Fruit fly (Drosophila melanogaster) whole organism, embryonic: ENCODE results near the gene CG32163.

Experiments
- Bgb ChIP-seq: fragments of 200-800 bp; sonication (Bioruptor generic); IDR thresholded peaks from 2 replicates; pipeline ENCODE4 v1.3.6; 2022; ENCODE audit warnings: missing biosample characterization, missing genetic modification characterization; ENCODE audit not compliant: partially characterized antibody
- CG12299 ChIP-seq: fragments of 200-800 bp; sonication (Bioruptor generic); optimal IDR thresholded peaks from 2 replicates; lab custom pipeline; 2018; ENCODE audit warnings: missing biosample characterization, mild to moderate bottlenecking, missing genetic modification characterization
- CG12659 ChIP-seq: fragments of 200-800 bp; sonication (Bioruptor generic); optimal IDR thresholded peaks from 3 replicates; lab custom pipeline; 2017; ENCODE audit warnings: mild to moderate bottlenecking, missing biosample characterization, missing genetic modification reagents, missing genetic modification characterization
- CG13287 ChIP-seq: fragments of 200-800 bp; sonication (Bioruptor generic); IDR thresholded peaks from 2 replicates; pipeline ENCODE4 v1.3.6; 2022; ENCODE audit warnings: missing biosample characterization, missing genetic modification characterization; ENCODE audit not compliant: partially characterized antibody
- CG13624 ChIP-seq: fragments of 200-800 bp; sonication (Bioruptor generic); optimal IDR thresholded peaks from 2 replicates; lab custom pipeline; 2016; ENCODE audit warnings: missing biosample characterization, missing genetic modification characterization
- CG14441 ChIP-seq: fragments of 200-800 bp; sonication (Bioruptor generic); IDR thresholded peaks from 2 replicates; pipeline ENCODE4 v1.3.6; 2022; ENCODE audit warnings: missing biosample characterization, missing genetic modification characterization
- CG1529 ChIP-seq: fragments of 200-800 bp; sonication (Bioruptor generic); optimal IDR thresholded peaks from 3 replicates; lab custom pipeline; 2018; ENCODE audit warnings: missing biosample characterization, missing genetic modification characterization
- CG2116 ChIP-seq: fragments of 200-800 bp; sonication (Bioruptor generic); optimal IDR thresholded peaks from 3 replicates; lab custom pipeline; 2018; ENCODE audit warnings: missing biosample characterization, mild to moderate bottlenecking, missing genetic modification characterization
- CG2129 ChIP-seq: fragments of 200-800 bp; sonication (Bioruptor generic); IDR thresholded peaks from 2 replicates; pipeline ENCODE4 v1.3.6; 2022; ENCODE audit warnings: missing biosample characterization, missing genetic modification characterization; ENCODE audit not compliant: partially characterized antibody
- CG31388 ChIP-seq: fragments of 200-800 bp; sonication (Bioruptor generic); optimal IDR thresholded peaks from 2 replicates; lab custom pipeline; 2016; ENCODE audit warnings: missing biosample characterization, missing genetic modification characterization
- CG4282 ChIP-seq: fragments of 200-800 bp; sonication (Bioruptor generic); optimal IDR thresholded peaks from 2 replicates; lab custom pipeline; 2016; ENCODE audit warnings: missing biosample characterization, missing genetic modification characterization
- CG4854 ChIP-seq: fragments of 200-800 bp; sonication (Bioruptor generic); optimal IDR thresholded peaks from 2 replicates; lab custom pipeline; 2016; ENCODE audit warnings: missing biosample characterization, missing genetic modification characterization, inconsistent platforms
- CG5180 ChIP-seq: fragments of 200-800 bp; sonication (Bioruptor generic); optimal IDR thresholded peaks from 3 replicates; lab custom pipeline; 2017; ENCODE audit warnings: missing biosample characterization, missing genetic modification characterization, mild to moderate bottlenecking, moderate library complexity, missing genetic modification reagents
- CG8290 ChIP-seq, 3 experiments: fragments of 200-800 bp; sonication (Bioruptor generic); optimal IDR thresholded peaks; 2 replicates each; lab custom pipeline; 2016 to 2019; ENCODE audit warnings: missing biosample characterization in 3 of 3, missing genetic modification characterization in 3 of 3, mild to moderate bottlenecking in 2 of 3, moderate library complexity in 1 of 3
- Dek ChIP-seq: fragments of 200-800 bp; sonication (Bioruptor generic); optimal IDR thresholded peaks from 3 replicates; lab custom pipeline; 2019; ENCODE audit warnings: missing biosample characterization, mild to moderate bottlenecking, missing genetic modification characterization, moderate library complexity
- Dip2 ChIP-seq: fragments of 200-800 bp; sonication (Bioruptor generic); IDR thresholded peaks from 2 replicates; pipeline ENCODE4 v1.3.6; 2022; ENCODE audit warnings: missing biosample characterization, missing genetic modification characterization
- Hand ChIP-seq: fragments of 200-800 bp; sonication (Bioruptor generic); optimal IDR thresholded peaks from 2 replicates; lab custom pipeline; 2017; ENCODE audit warnings: mild to moderate bottlenecking, missing biosample characterization, missing genetic modification reagents, missing genetic modification characterization
- Meics ChIP-seq: fragments of 200-800 bp; sonication (Bioruptor generic); optimal IDR thresholded peaks from 2 replicates; lab custom pipeline; 2017; ENCODE audit warnings: missing biosample characterization, mild to moderate bottlenecking, missing genetic modification characterization
- NC2β ChIP-seq: fragments of 200-800 bp; sonication (Bioruptor generic); optimal IDR thresholded peaks from 2 replicates; lab custom pipeline; 2016; ENCODE audit warnings: missing biosample characterization, missing genetic modification characterization
- Neu2 ChIP-seq: fragments of 200-800 bp; sonication (Bioruptor generic); optimal IDR thresholded peaks from 3 replicates; lab custom pipeline; 2016; ENCODE audit warnings: missing biosample characterization, missing genetic modification characterization, borderline replicate concordance
- bbx ChIP-seq: fragments of 200-800 bp; sonication (Bioruptor generic); IDR thresholded peaks from 2 replicates; pipeline ENCODE4 v1.3.6; 2022; ENCODE audit warnings: missing biosample characterization, missing genetic modification characterization; ENCODE audit not compliant: partially characterized antibody
- bcd ChIP-seq: fragments of 200-800 bp; sonication (Bioruptor generic); optimal IDR thresholded peaks from 2 replicates; lab custom pipeline; 2017; ENCODE audit warnings: missing biosample characterization, mild to moderate bottlenecking, missing genetic modification characterization
- bsh ChIP-seq, 2 experiments: fragments of 200-800 bp; sonication (Bioruptor generic); optimal IDR thresholded peaks; 2 replicates each; lab custom pipeline; 2017 to 2018; ENCODE audit warnings: mild to moderate bottlenecking in 2 of 2, missing biosample characterization in 2 of 2, missing genetic modification characterization in 2 of 2, moderate library complexity in 1 of 2
- chn ChIP-seq: fragments of 200-800 bp; sonication (Bioruptor generic); optimal IDR thresholded peaks from 2 replicates; lab custom pipeline; 2016; ENCODE audit warnings: missing biosample characterization, missing genetic modification characterization
- dan ChIP-seq: fragments of 200-800 bp; sonication (Bioruptor generic); IDR thresholded peaks from 2 replicates; pipeline ENCODE4 v1.3.6; 2022; ENCODE audit warnings: missing biosample characterization, missing genetic modification characterization
- dmrt11E ChIP-seq: fragments of 200-800 bp; sonication (Bioruptor generic); optimal IDR thresholded peaks from 3 replicates; lab custom pipeline; 2018; ENCODE audit warnings: missing biosample characterization, mild to moderate bottlenecking, missing genetic modification characterization, moderate library complexity
- dmrt99B ChIP-seq: fragments of 200-800 bp; sonication (Bioruptor generic); optimal IDR thresholded peaks from 2 replicates; lab custom pipeline; 2018; ENCODE audit warnings: missing biosample characterization, mild to moderate bottlenecking, missing genetic modification characterization, moderate library complexity
- fd102C ChIP-seq: fragments of 200-800 bp; sonication (Bioruptor generic); optimal IDR thresholded peaks from 2 replicates; lab custom pipeline; 2018; ENCODE audit warnings: missing biosample characterization, mild to moderate bottlenecking, missing genetic modification characterization, moderate library complexity
- gcm2 ChIP-seq: fragments of 200-800 bp; sonication (Bioruptor generic); optimal IDR thresholded peaks from 2 replicates; lab custom pipeline; 2016; ENCODE audit warnings: missing biosample characterization, missing genetic modification characterization
- gfzf ChIP-seq: fragments of 200-800 bp; sonication (Bioruptor generic); optimal IDR thresholded peaks from 2 replicates; lab custom pipeline; 2016; ENCODE audit warnings: missing biosample characterization, mild to moderate bottlenecking, missing genetic modification characterization, moderate library complexity
- hb ChIP-seq: fragments of 200-800 bp; sonication (Bioruptor generic); IDR thresholded peaks from 3 replicates; pipeline ENCODE4 v1.3.6; 2022; ENCODE audit warnings: missing biosample characterization, missing genetic modification characterization; ENCODE audit not compliant: partially characterized antibody
- ind ChIP-seq: fragments of 200-800 bp; sonication (Bioruptor generic); optimal IDR thresholded peaks from 3 replicates; lab custom pipeline; 2016; ENCODE audit warnings: missing biosample characterization, missing genetic modification characterization
- ken ChIP-seq: fragments of 200-800 bp; sonication (Bioruptor generic); IDR thresholded peaks from 3 replicates; pipeline ENCODE4 v1.3.6; 2022; ENCODE audit warnings: missing biosample characterization, missing genetic modification characterization
- lov ChIP-seq, 2 experiments: fragments of 200-800 bp in 1 of 2; fragments of >200 bp in 1 of 2; sonication (Bioruptor generic) in 1 of 2; IDR thresholded peaks in 1 of 2; optimal IDR thresholded peaks in 1 of 2; 2 replicates in 1 of 2; 3 replicates in 1 of 2; pipeline versions ENCODE4 v1.3.6 to Lab custom; 2017 to 2022; ENCODE audit warnings: missing biosample characterization in 1 of 2, missing genetic modification characterization in 1 of 2
- nerfin-1 ChIP-seq: fragments of 200-800 bp; sonication (Bioruptor generic); optimal IDR thresholded peaks from 3 replicates; lab custom pipeline; 2019; ENCODE audit warnings: missing biosample characterization, mild to moderate bottlenecking, missing genetic modification characterization, moderate library complexity
- prd ChIP-seq, 3 experiments: fragments of >200 bp in 2 of 3; fragments of 200-800 bp in 1 of 3; sonication (Bioruptor generic) in 1 of 3; optimal IDR thresholded peaks in 2 of 3; IDR thresholded peaks in 1 of 3; 2 replicates in 2 of 3; 3 replicates in 1 of 3; pipeline versions ENCODE4 v1.3.6 to Lab custom; 2017 to 2022; ENCODE audit warnings: missing biosample characterization in 1 of 3, missing genetic modification characterization in 1 of 3
- pum ChIP-seq: fragments of 200-800 bp; sonication (Bioruptor generic); optimal IDR thresholded peaks from 2 replicates; lab custom pipeline; 2016; ENCODE audit warnings: missing biosample characterization, missing genetic modification characterization
- repo ChIP-seq: fragments of 200-800 bp; sonication (Bioruptor generic); optimal IDR thresholded peaks from 2 replicates; lab custom pipeline; 2016; ENCODE audit warnings: missing biosample characterization, missing genetic modification characterization
- salm ChIP-seq: fragments of 200-800 bp; sonication (Bioruptor generic); optimal IDR thresholded peaks from 2 replicates; lab custom pipeline; 2018; ENCODE audit warnings: missing biosample characterization, mild to moderate bottlenecking, missing genetic modification characterization
- sens ChIP-seq: fragments of 200-800 bp; sonication (Bioruptor generic); peaks from one replicate; lab custom pipeline; 2016; ENCODE audit warnings: missing biosample characterization, missing genetic modification characterization
- sima ChIP-seq: fragments of 200-800 bp; sonication (Bioruptor generic); optimal IDR thresholded peaks from 2 replicates; lab custom pipeline; 2016; ENCODE audit warnings: missing biosample characterization, missing genetic modification characterization
- sna ChIP-seq: fragments of 200-800 bp; sonication (Bioruptor generic); IDR thresholded peaks from 2 replicates; pipeline ENCODE4 v1.3.6; 2022; ENCODE audit warnings: missing biosample characterization, missing genetic modification characterization; ENCODE audit not compliant: partially characterized antibody
- sqz ChIP-seq: fragments of 200-800 bp; sonication (Bioruptor generic); optimal IDR thresholded peaks from 3 replicates; lab custom pipeline; 2018; ENCODE audit warnings: missing biosample characterization, mild to moderate bottlenecking, missing genetic modification characterization
- toy ChIP-seq: fragments of 200-800 bp; sonication (Bioruptor generic); IDR thresholded peaks from 2 replicates; pipeline ENCODE4 v1.3.6; 2022; ENCODE audit warnings: missing biosample characterization, missing genetic modification characterization
- trem ChIP-seq: fragments of 200-800 bp; optimal IDR thresholded peaks from 3 replicates; lab custom pipeline; 2019; ENCODE audit warnings: missing biosample characterization, mild to moderate bottlenecking, missing genetic modification characterization, moderate library complexity
- tup ChIP-seq: fragments of 200-800 bp; sonication (Bioruptor generic); optimal IDR thresholded peaks from 2 replicates; lab custom pipeline; 2016; ENCODE audit warnings: missing biosample characterization, mild to moderate bottlenecking, missing genetic modification characterization, moderate library complexity
- z ChIP-seq: fragments of 200-800 bp; sonication (Bioruptor generic); IDR thresholded peaks from 3 replicates; pipeline ENCODE4 v1.3.6; 2022; ENCODE audit warnings: missing biosample characterization, missing genetic modification characterization

Gene CG32163

dm6 chr3L:16580049-16580448 lies 6.9 kb upstream of the CG32163 start, which contains the start of gene nxf2 (continued):
- no peak for TF ChIP-seq CG4854 (GFP tag; lab: Kevin White, UChicago)
- peak; percentile 47 for TF ChIP-seq CG13287 (GFP tag; lab: Robert Waterston, UW)
- TF ChIP-seq CG12299 (tag; lab: Kevin White, UChicago) = no peak
- no peak for TF ChIP-seq fd102C (GFP tag; lab: Kevin White, UChicago)
- peak; percentile 68 for TF ChIP-seq bbx (GFP tag; lab: Robert Waterston, UW)
- TF ChIP-seq hb (GFP tag; lab: Robert Waterston, UW) = no peak
- TF ChIP-seq toy = no peak
- TF ChIP-seq CG2116 (GFP tag; lab: Kevin White, UChicago) = peak; percentile 55
- no peak for TF ChIP-seq gfzf (GFP tag; lab: Kevin White, UChicago)
- no peak for TF ChIP-seq NC2β (GFP tag; lab: Kevin White, UChicago)
- TF ChIP-seq sens (GFP tag; lab: Kevin White, UChicago) = peak; percentile 83
- peak; percentile 62 for TF ChIP-seq Neu2 (GFP tag; lab: Kevin White, UChicago)
- no peak for TF ChIP-seq ind (GFP tag; lab: Kevin White, UChicago)
- TF ChIP-seq chn (GFP tag; lab: Kevin White, UChicago) = no peak

- no peak for TF ChIP-seq CG4282 (GFP tag; lab: Kevin White, UChicago)
- peak; percentile 49 for TF ChIP-seq dmrt99B (tag; lab: Kevin White, UChicago)
- no peak for TF ChIP-seq CG1529 (GFP tag; lab: Kevin White, UChicago)
- no peak for TF ChIP-seq prd (optimal IDR thresholded peaks at IDR 0.05; lab: Kevin White, UChicago)
- TF ChIP-seq prd (GFP tag; IDR thresholded peaks at IDR 0.05; lab: Robert Waterston, UW) = 0 out of 3 replicates have a peak, but pooled peaks have one; percentile 13
- no peak for TF ChIP-seq Dip2 (GFP tag; lab: Robert Waterston, UW)
- peak; percentile 42 for TF ChIP-seq ind (GFP tag; lab: Kevin White, UChicago)
- no peak for TF ChIP-seq sqz
- TF ChIP-seq trem (tag; lab: Kevin White, UChicago) = peak; percentile 52
- no peak for TF ChIP-seq ken
- no peak for TF ChIP-seq CG31388 (GFP tag; lab: Kevin White, UChicago)
- TF ChIP-seq CG2129 (GFP tag; lab: Robert Waterston, UW) = peak; percentile 72
- TF ChIP-seq bcd = no peak
- TF ChIP-seq dan (GFP tag; lab: Robert Waterston, UW) = no peak
- TF ChIP-seq sima (GFP tag; lab: Kevin White, UChicago) = no peak
- TF ChIP-seq bsh (GFP tag; optimal IDR thresholded peaks at IDR 0.05; lab: Kevin White, UChicago) = peak in 1 of 2 experiments; percentile 30
- no peak for TF ChIP-seq dmrt11E
- peak; percentile 34 for TF ChIP-seq Dek (tag; lab: Kevin White, UChicago)
- TF ChIP-seq CG14441 (GFP tag; lab: Robert Waterston, UW) = no peak
- TF ChIP-seq sna (GFP tag; lab: Robert Waterston, UW) = peak; percentile 73
- TF ChIP-seq z (GFP tag; lab: Robert Waterston, UW) = no peak
- no peak for TF ChIP-seq lov (optimal IDR thresholded peaks at IDR 0.05; lab: Kevin White, UChicago)
- TF ChIP-seq lov (GFP tag; IDR thresholded peaks at IDR 0.05; lab: Robert Waterston, UW) = no peak
- no peak for TF ChIP-seq repo (GFP tag; lab: Kevin White, UChicago)
- TF ChIP-seq tup (GFP tag; lab: Kevin White, UChicago) = no peak
- TF ChIP-seq CG5180 (GFP tag; lab: Kevin White, UChicago) = no peak
- peak; percentile 81 for TF ChIP-seq CG12659 (GFP tag; lab: Kevin White, UChicago)
- peak; percentile 13 for TF ChIP-seq CG13624 (GFP tag; lab: Kevin White, UChicago)
- TF ChIP-seq Bgb (GFP tag; lab: Robert Waterston, UW) = peak; percentile 70
- TF ChIP-seq nerfin-1 (tag; lab: Kevin White, UChicago) = peak; percentile 42
- TF ChIP-seq Meics (GFP tag; lab: Kevin White, UChicago) = peak; percentile 52
- TF ChIP-seq pum (GFP tag; lab: Kevin White, UChicago) = peak; percentile 43
- no peak for TF ChIP-seq gcm2 (GFP tag; lab: Kevin White, UChicago)
- no peak for TF ChIP-seq salm (tag; lab: Kevin White, UChicago)
- TF ChIP-seq Hand (GFP tag; lab: Kevin White, UChicago) = no peak
- peak; percentile 68 for TF ChIP-seq CG8290 (GFP tag; optimal IDR thresholded peaks at IDR 0.05; lab: Kevin White, UChicago)
- peak; percentile 13 to 67 for TF ChIP-seq CG8290 (tag; optimal IDR thresholded peaks at IDR 0.05; lab: Kevin White, UChicago)
These were observed 5.7 kb upstream of the CG32163 start, which contains the start of gene Smn for dm6 chr3L:16581201-16581705. Smn (minus strand) TSS chr3L:16581547.
